Worm (Caenorhabditis elegans) whole organism, young adult: ENCODE measurements around the gene Y39A1A.31.

Source experiments
- B0019.2 ChIP-seq: fragments of 200-800 bp; sonication (Bioruptor generic); conservative IDR thresholded peaks from 2 replicates; pipeline ENCODE4 v1.3.6; 2022; ENCODE audit warnings: missing genetic modification reagents, missing genetic modification characterization, missing compliant biosample characterization
- B0035.1 ChIP-seq: sonication (generic microtip); optimal IDR thresholded peaks from 2 replicates; lab custom pipeline; 2016; ENCODE audit warnings: missing genetic modification characterization, mild to moderate bottlenecking, missing compliant biosample characterization, missing genotype, missing genetic modification reagents
- F22D6.2 ChIP-seq: sonication (generic microtip); optimal IDR thresholded peaks from 2 replicates; lab custom pipeline; 2016; ENCODE audit warnings: mild to moderate bottlenecking, missing genetic modification characterization, missing compliant biosample characterization
- F37B4.10 ChIP-seq: fragments of 200-800 bp; sonication (Bioruptor generic); IDR thresholded peaks from 2 replicates; pipeline ENCODE4 v1.3.6; 2022; ENCODE audit warnings: missing genetic modification characterization, missing compliant biosample characterization
- F52B5.7 ChIP-seq: sonication (generic microtip); optimal IDR thresholded peaks from 2 replicates; lab custom pipeline; 2016; ENCODE audit warnings: mild to moderate bottlenecking, missing genetic modification characterization, missing compliant biosample characterization
- F57C9.4 ChIP-seq: sonication (generic microtip); optimal IDR thresholded peaks from 2 replicates; lab custom pipeline; 2017; ENCODE audit warnings: mild to moderate bottlenecking, missing genetic modification characterization, missing compliant biosample characterization
- K11D2.4 ChIP-seq: fragments of 200-800 bp; sonication (Bioruptor generic); IDR thresholded peaks from 2 replicates; pipeline ENCODE4 v1.3.6; 2022; ENCODE audit warnings: missing genetic modification reagents, missing genetic modification characterization, missing compliant biosample characterization
- Y53G8AR.9 ChIP-seq: fragments of 200-800 bp; sonication (Bioruptor generic); conservative IDR thresholded peaks from 2 replicates; pipeline ENCODE4 v1.3.6; 2022; ENCODE audit warnings: missing genetic modification reagents, missing genetic modification characterization, missing compliant biosample characterization
- Y67H2A.10 ChIP-seq: fragments of 200-800 bp; sonication (Bioruptor generic); conservative IDR thresholded peaks from 2 replicates; pipeline ENCODE4 v1.3.6; 2022; ENCODE audit warnings: missing genetic modification reagents, missing genetic modification characterization, missing compliant biosample characterization
- Y79H2A.3 ChIP-seq: fragments of 200-800 bp; sonication (Bioruptor generic); conservative IDR thresholded peaks from 2 replicates; pipeline ENCODE4 v1.3.6; 2022; ENCODE audit warnings: missing genetic modification reagents, missing genetic modification characterization, missing compliant biosample characterization
- ZK185.1 ChIP-seq: sonication (generic microtip); optimal IDR thresholded peaks from 2 replicates; lab custom pipeline; 2016; ENCODE audit warnings: mild to moderate bottlenecking, missing genetic modification characterization, missing compliant biosample characterization; ENCODE audit not compliant: poor library complexity, severe bottlenecking
- ama-1 ChIP-seq, 3 experiments: fragments of 150-350 bp in 1 of 3; sonication (generic microtip) in 2 of 3; optimal IDR thresholded peaks; 2 replicates each; lab custom pipeline; 2014 to 2018; ENCODE audit warnings: missing biosample characterization in 2 of 3, missing genetic modification characterization in 2 of 3, missing genetic modification reagents in 2 of 3
- aptf-2 ChIP-seq: fragments of 200-800 bp; sonication (Bioruptor generic); conservative IDR thresholded peaks from 2 replicates; pipeline ENCODE4 v1.3.6; 2022; ENCODE audit warnings: missing genetic modification reagents, missing genetic modification characterization, missing compliant biosample characterization
- aptf-3 ChIP-seq: fragments of 200-800 bp; sonication (Bioruptor generic); IDR thresholded peaks from 2 replicates; pipeline ENCODE4 v1.3.6; 2022; ENCODE audit warnings: missing genetic modification characterization, missing compliant biosample characterization
- bed-2 ChIP-seq: fragments of 200-800 bp; sonication (Bioruptor generic); IDR thresholded peaks from 2 replicates; pipeline ENCODE4 v1.3.6; 2022; ENCODE audit warnings: missing genetic modification reagents, missing genetic modification characterization, missing compliant biosample characterization
- ceh-100 ChIP-seq: fragments of 200-800 bp; sonication (Bioruptor generic); IDR thresholded peaks from 2 replicates; pipeline ENCODE4 v1.3.6; 2022; ENCODE audit warnings: missing genetic modification reagents, missing genetic modification characterization, missing compliant biosample characterization
- ceh-79 ChIP-seq: sonication (generic microtip); optimal IDR thresholded peaks from 2 replicates; lab custom pipeline; 2017; ENCODE audit warnings: mild to moderate bottlenecking, missing genetic modification characterization, missing compliant biosample characterization
- chd-7 ChIP-seq: sonication (generic microtip); optimal IDR thresholded peaks from 2 replicates; lab custom pipeline; 2016; ENCODE audit warnings: mild to moderate bottlenecking, missing genetic modification characterization, moderate library complexity, missing compliant biosample characterization
- dox-1 ChIP-seq: fragments of 200-800 bp; sonication (Bioruptor generic); IDR thresholded peaks from 2 replicates; pipeline ENCODE4 v1.3.6; 2022; ENCODE audit warnings: missing genetic modification reagents, missing genetic modification characterization, missing compliant biosample characterization
- egrh-3 ChIP-seq: fragments of 200-800 bp; sonication (Bioruptor generic); IDR thresholded peaks from 2 replicates; pipeline ENCODE4 v1.3.6; 2022; ENCODE audit warnings: missing genetic modification reagents, missing genetic modification characterization, missing compliant biosample characterization
- hmg-1.2 ChIP-seq: fragments of 200-800 bp; sonication (Bioruptor generic); IDR thresholded peaks from 2 replicates; pipeline ENCODE4 v1.3.6; 2022; ENCODE audit warnings: missing genetic modification reagents, missing genetic modification characterization, missing compliant biosample characterization
- hrde-1 ChIP-seq: sonication (generic microtip); optimal IDR thresholded peaks from 2 replicates; lab custom pipeline; 2016; ENCODE audit warnings: missing genetic modification characterization, mild to moderate bottlenecking, missing compliant biosample characterization, moderate library complexity, missing genotype, missing genetic modification reagents, borderline replicate concordance
- lin-40 ChIP-seq: sonication (generic microtip); optimal IDR thresholded peaks from 2 replicates; lab custom pipeline; 2016; ENCODE audit warnings: missing genetic modification characterization, mild to moderate bottlenecking, missing compliant biosample characterization, missing genotype, missing genetic modification reagents
- lsl-1 ChIP-seq: fragments of 200-800 bp; sonication (Bioruptor generic); optimal IDR thresholded peaks from 2 replicates; lab custom pipeline; 2018; ENCODE audit warnings: mild to moderate bottlenecking, missing genetic modification characterization, moderate library complexity, missing compliant biosample characterization
- madf-10 ChIP-seq: sonication (generic microtip); optimal IDR thresholded peaks from 2 replicates; lab custom pipeline; 2016; ENCODE audit warnings: mild to moderate bottlenecking, missing genetic modification characterization, missing compliant biosample characterization
- madf-3 ChIP-seq: fragments of 200-800 bp; sonication (Bioruptor generic); IDR thresholded peaks from 2 replicates; pipeline ENCODE4 v1.3.6; 2022; ENCODE audit warnings: missing genetic modification reagents, missing genetic modification characterization, missing compliant biosample characterization
- madf-6 ChIP-seq: fragments of 200-800 bp; sonication (Bioruptor generic); IDR thresholded peaks from 2 replicates; pipeline ENCODE4 v1.3.6; 2022; ENCODE audit warnings: missing genetic modification reagents, missing genetic modification characterization, missing compliant biosample characterization
- madf-8 ChIP-seq: fragments of 200-800 bp; sonication (Bioruptor generic); conservative IDR thresholded peaks from 2 replicates; pipeline ENCODE4 v1.3.6; 2022; ENCODE audit warnings: missing genetic modification reagents, missing genetic modification characterization, missing compliant biosample characterization
- mxl-1 ChIP-seq: sonication (generic microtip); optimal IDR thresholded peaks from 2 replicates; lab custom pipeline; 2016; ENCODE audit warnings: missing genetic modification characterization, missing compliant biosample characterization
- nfyb-1 ChIP-seq: fragments of 200-800 bp; sonication (Bioruptor generic); IDR thresholded peaks from 2 replicates; pipeline ENCODE4 v1.3.6; 2022; ENCODE audit warnings: missing genetic modification reagents, missing genetic modification characterization, missing compliant biosample characterization
- pbrm-1 ChIP-seq: fragments of 200-800 bp; sonication (Bioruptor generic); IDR thresholded peaks from 2 replicates; pipeline ENCODE4 v1.3.6; 2022; ENCODE audit warnings: missing genetic modification reagents, missing genetic modification characterization, missing compliant biosample characterization
- rpc-1 ChIP-seq, 2 experiments: fragments of 150-350 bp in 1 of 2; sonication (generic microtip) in 1 of 2; optimal IDR thresholded peaks; 2 replicates each; lab custom pipeline; 2014 to 2018; ENCODE audit warnings: missing biosample characterization in 1 of 2, missing genetic modification characterization in 1 of 2, missing genetic modification reagents in 1 of 2, missing genotype in 1 of 2
- snpc-1.1 ChIP-seq: sonication (generic microtip); optimal IDR thresholded peaks from 2 replicates; lab custom pipeline; 2017; ENCODE audit warnings: missing genetic modification characterization, mild to moderate bottlenecking, missing compliant biosample characterization, antibody characterized with exemption, moderate library complexity, missing genotype, missing genetic modification reagents; ENCODE audit not compliant: insufficient read depth
- somi-1 ChIP-seq: fragments of 200-800 bp; sonication (Bioruptor generic); optimal IDR thresholded peaks from 2 replicates; lab custom pipeline; 2018; ENCODE audit warnings: mild to moderate bottlenecking, missing genetic modification characterization, missing compliant biosample characterization
- tbp1 ChIP-seq: fragments of 200-800 bp; sonication (Bioruptor generic); optimal IDR thresholded peaks from 2 replicates; lab custom pipeline; 2018; ENCODE audit warnings: mild to moderate bottlenecking, missing genetic modification characterization, missing compliant biosample characterization
- tlf-1 ChIP-seq: fragments of 200-800 bp; sonication (Bioruptor generic); optimal IDR thresholded peaks from 2 replicates; lab custom pipeline; 2018; ENCODE audit warnings: mild to moderate bottlenecking, missing genetic modification characterization, missing compliant biosample characterization
- unc-130 ChIP-seq: sonication (generic microtip); optimal IDR thresholded peaks from 2 replicates; lab custom pipeline; 2016; ENCODE audit warnings: missing genetic modification reagents, missing genetic modification characterization, missing compliant biosample characterization
- unc-62 ChIP-seq: fragments of 150-350 bp; optimal IDR thresholded peaks from 2 replicates; lab custom pipeline; 2014; ENCODE audit warnings: missing biosample characterization, missing genetic modification reagents, missing genetic modification characterization
- zfh-2 ChIP-seq: fragments of 200-800 bp; sonication (Bioruptor generic); conservative IDR thresholded peaks from 2 replicates; pipeline ENCODE4 v1.3.6; 2022; ENCODE audit warnings: missing genetic modification reagents, missing genetic modification characterization, missing compliant biosample characterization
- zim-3 ChIP-seq: sonication (generic microtip); optimal IDR thresholded peaks from 2 replicates; lab custom pipeline; 2017; ENCODE audit warnings: mild to moderate bottlenecking, missing genetic modification characterization, moderate library complexity, missing compliant biosample characterization
- ztf-18 ChIP-seq: sonication (generic microtip); optimal IDR thresholded peaks from 2 replicates; lab custom pipeline; 2016; ENCODE audit warnings: missing genotype, mild to moderate bottlenecking, missing genetic modification characterization, missing compliant biosample characterization

Gene Y39A1A.31

DNA sequence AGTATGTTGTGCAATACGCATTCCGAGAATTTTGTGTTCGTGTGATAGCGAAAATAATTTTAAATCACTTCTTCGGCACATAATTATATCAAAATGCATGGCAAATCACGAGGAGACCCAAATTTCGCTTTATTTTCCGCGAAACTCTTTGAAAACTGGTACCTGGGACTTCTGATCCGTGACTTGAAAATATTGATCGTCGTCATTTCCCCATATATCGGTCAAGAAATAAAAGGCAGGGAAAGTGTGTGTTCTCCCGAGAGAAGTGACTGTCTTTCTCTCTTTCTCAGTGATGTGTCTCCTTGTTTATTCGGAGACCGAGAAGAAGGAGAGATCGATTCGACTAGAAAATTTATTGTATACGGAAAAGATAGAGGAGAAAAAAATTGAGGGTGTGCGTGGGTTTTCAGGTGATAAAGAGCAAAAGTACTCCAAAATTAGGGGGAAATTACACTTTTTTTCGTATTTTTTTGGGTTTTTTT is 22.3 kb upstream of the Y39A1A.31 start, which contains the start of gene W09D10.5 (continued):
- TF ChIP-seq Y67H2A.10 (0 out of 2 replicates have a peak, but pooled peaks have one; percentile 27), F37B4.10 (0 out of 2 replicates have a peak, but pooled peaks have one; percentile 14), zim-3 (tag; lab: Kevin White, UChicago) (peak; percentile 78), F22D6.2 (peak; percentile 2), ZK185.1 (peak; percentile 27), aptf-3 (GFP tag; lab: Robert Waterston, UW) (no peak; the same call in 1 of the 2 replicates), F52B5.7 (tag; lab: Kevin White, UChicago) (peak; percentile 57), ama-1 (optimal IDR thresholded peaks at IDR 0.05; lab: Kevin White, UChicago) (peak; percentile 82), ama-1 (GFP tag; optimal IDR thresholded peaks at IDR 0.05; lab: Kevin White, UChicago) (no peak), nfyb-1 (GFP tag; lab: Robert Waterston, UW) (peak; percentile 68; the same call in 1 of the 2 replicates), B0019.2 (GFP tag; lab: Robert Waterston, UW) (no peak), lin-40 (tag; lab: Kevin White, UChicago) (peak; percentile 60), hmg-1.2 (no peak), madf-10 (tag; lab: Kevin White, UChicago) (peak; percentile 18), somi-1 (GFP tag; lab: Kevin White, UChicago) (no peak), pbrm-1 (GFP tag; lab: Robert Waterston, UW) (no peak), unc-62 (GFP tag; lab: Kevin White, UChicago) (no peak), unc-130 (GFP tag; lab: Kevin White, UChicago) (no peak), tlf-1 (GFP tag; lab: Kevin White, UChicago) (no peak), dox-1 (peak; percentile 62; the same call in 1 of the 2 replicates), rpc-1 (optimal IDR thresholded peaks at IDR 0.05; lab: Kevin White, UChicago) (no peak), rpc-1 (tag; optimal IDR thresholded peaks at IDR 0.05; lab: Kevin White, UChicago) (no peak), snpc-1.1 (tag; lab: Kevin White, UChicago) (no peak), tbp1 (GFP tag; lab: Kevin White, UChicago) (no peak), Y53G8AR.9 (GFP tag; lab: Robert Waterston, UW) (peak; percentile 42; the same call in 1 of the 2 replicates), K11D2.4 (GFP tag; lab: Robert Waterston, UW) (peak; percentile 39; the same call in 1 of the 2 replicates), B0035.1 (tag; lab: Kevin White, UChicago) (peak; percentile 57), ceh-79 (tag; lab: Kevin White, UChicago) (peak; percentile 37), chd-7 (tag; lab: Kevin White, UChicago) (peak; percentile 74), F57C9.4 (tag; lab: Kevin White, UChicago) (peak; percentile 18), ceh-100 (peak; percentile 20; the same call in 1 of the 2 replicates), hrde-1 (tag; lab: Kevin White, UChicago) (no peak), zfh-2 (GFP tag; lab: Robert Waterston, UW) (no peak)

DNA sequence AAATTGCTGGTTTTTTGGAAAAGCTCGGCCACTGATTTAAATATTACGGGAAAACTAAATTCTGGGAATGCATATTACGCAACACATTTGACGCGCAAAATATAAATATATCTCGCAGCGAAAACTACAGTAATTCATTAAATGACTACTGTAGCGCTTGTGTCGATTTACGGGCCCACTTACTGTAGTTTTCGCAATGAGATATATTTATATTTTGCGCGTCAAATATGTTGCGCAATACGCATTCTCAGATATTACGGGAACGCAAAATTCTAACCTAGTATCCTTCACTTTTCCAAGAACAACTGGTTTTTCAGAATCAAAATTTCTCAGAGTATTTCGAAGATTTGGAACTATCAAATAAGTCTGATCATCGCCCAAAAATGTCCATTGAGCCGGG is 20.7 kb upstream of the Y39A1A.31 start:
- TF ChIP-seq madf-8 (GFP tag; lab: Robert Waterston, UW) (no peak), lsl-1 (GFP tag; lab: Kevin White, UChicago) (peak; percentile 45)

DNA sequence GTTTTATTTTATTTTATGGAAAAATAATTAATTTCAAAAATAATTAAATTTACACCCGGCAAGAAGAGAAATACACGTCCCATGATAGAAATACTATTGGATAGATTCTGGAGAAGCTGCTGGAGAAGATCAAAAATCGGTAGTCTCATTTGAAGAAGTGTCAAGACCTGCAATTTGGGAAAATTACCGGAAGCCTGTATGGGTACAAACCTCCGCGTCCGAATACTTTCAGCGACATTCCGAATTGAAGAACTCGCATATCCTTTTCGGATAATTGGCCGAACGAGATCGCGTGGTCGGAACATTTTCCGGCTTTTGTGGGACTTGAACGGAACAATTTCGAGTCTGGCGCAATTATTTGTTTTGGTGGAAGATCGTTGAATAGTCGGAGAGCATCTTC is 19.5 kb upstream of the Y39A1A.31 start:
- TF ChIP-seq mxl-1 (tag; lab: Kevin White, UChicago) (no peak), bed-2 (GFP tag; lab: Robert Waterston, UW) (no peak), nfyb-1 (GFP tag; lab: Robert Waterston, UW) (peak; percentile 53; the same call in 1 of the 2 replicates), ZK185.1 (no peak), egrh-3 (no peak), madf-3 (GFP tag; lab: Robert Waterston, UW) (0 out of 2 replicates have a peak, but pooled peaks have one; percentile 31), ztf-18 (tag; lab: Kevin White, UChicago) (peak; percentile 37), madf-6 (GFP tag; lab: Robert Waterston, UW) (peak; percentile 22; the same call in 1 of the 2 replicates), somi-1 (GFP tag; lab: Kevin White, UChicago) (no peak), Y79H2A.3 (0 out of 2 replicates have a peak, but pooled peaks have one; percentile 52), aptf-2 (GFP tag; lab: Robert Waterston, UW) (no peak)
